Fruit fly (Drosophila melanogaster) whole organism, embryonic: ENCODE measurements around the gene alpha4GT2.

Experiments used
- Awh ChIP-seq: fragments of 200-800 bp; sonication (Bioruptor generic); IDR thresholded peaks from 2 replicates; pipeline ENCODE4, ENCODE4 v1.3.6; 2022; ENCODE audit warnings: missing biosample characterization, missing genetic modification characterization
- BEAF-32 ChIP-seq: fragments of 200-800 bp; sonication (Bioruptor generic); optimal IDR thresholded peaks from 3 replicates; lab custom pipeline; 2017; ENCODE audit warnings: missing biosample characterization, missing genetic modification characterization, mild to moderate bottlenecking, moderate library complexity, missing genetic modification reagents
- Bdp1 ChIP-seq: fragments of 200-800 bp; sonication (Bioruptor generic); optimal IDR thresholded peaks from 3 replicates; lab custom pipeline; 2016; ENCODE audit warnings: missing biosample characterization, missing genetic modification characterization
- CG10209 ChIP-seq: fragments of 200-800 bp; sonication (Bioruptor generic); optimal IDR thresholded peaks from 3 replicates; lab custom pipeline; 2017; ENCODE audit warnings: missing biosample characterization, mild to moderate bottlenecking, missing genetic modification characterization, missing genetic modification reagents
- CG10979 ChIP-seq: fragments of 200-800 bp; sonication (Bioruptor generic); optimal IDR thresholded peaks from 2 replicates; lab custom pipeline; 2018; ENCODE audit warnings: missing biosample characterization, mild to moderate bottlenecking, missing genetic modification characterization, moderate library complexity
- CG11696 ChIP-seq: fragments of 200-800 bp; sonication (Bioruptor generic); IDR thresholded peaks from 2 replicates; pipeline ENCODE4 v1.3.6; 2022; ENCODE audit warnings: missing biosample characterization, missing genetic modification characterization
- CG12071 ChIP-seq: fragments of 200-800 bp; sonication (Bioruptor generic); optimal IDR thresholded peaks from 3 replicates; lab custom pipeline; 2018; ENCODE audit warnings: missing biosample characterization, mild to moderate bottlenecking, missing genetic modification characterization
- CG12219 ChIP-seq: fragments of 200-800 bp; sonication (Bioruptor generic); optimal IDR thresholded peaks from 3 replicates; lab custom pipeline; 2018; ENCODE audit warnings: missing biosample characterization, mild to moderate bottlenecking, missing genetic modification characterization
- CG13894 ChIP-seq: fragments of 200-800 bp; sonication (Bioruptor generic); optimal IDR thresholded peaks from 3 replicates; lab custom pipeline; 2018; ENCODE audit warnings: missing biosample characterization, mild to moderate bottlenecking, missing genetic modification characterization, moderate library complexity
- CG14710 ChIP-seq: fragments of 200-800 bp; sonication (Bioruptor generic); optimal IDR thresholded peaks from 3 replicates; lab custom pipeline; 2019; ENCODE audit warnings: missing biosample characterization, mild to moderate bottlenecking, missing genetic modification characterization, moderate library complexity
- CG15073 ChIP-seq: fragments of 200-800 bp; sonication (Bioruptor generic); optimal IDR thresholded peaks from 2 replicates; lab custom pipeline; 2016; ENCODE audit warnings: missing biosample characterization, missing genetic modification characterization
- CG1647 ChIP-seq: fragments of 200-800 bp; sonication (Bioruptor generic); optimal IDR thresholded peaks from 3 replicates; lab custom pipeline; 2016; ENCODE audit warnings: missing biosample characterization, missing genetic modification characterization
- CG16813 ChIP-seq: fragments of 200-800 bp; sonication (Bioruptor generic); IDR thresholded peaks from 3 replicates; pipeline ENCODE4 v1.3.6; 2022; ENCODE audit warnings: missing biosample characterization, missing genetic modification characterization; ENCODE audit not compliant: partially characterized antibody
- CG17568 ChIP-seq: fragments of 200-800 bp; sonication (Bioruptor generic); optimal IDR thresholded peaks from 2 replicates; lab custom pipeline; 2018; ENCODE audit warnings: missing biosample characterization, mild to moderate bottlenecking, missing genetic modification characterization, moderate library complexity
- CG31224 ChIP-seq: fragments of 200-800 bp; sonication (Bioruptor generic); IDR thresholded peaks from 2 replicates; pipeline ENCODE4 v1.3.6; 2022; ENCODE audit warnings: missing biosample characterization, missing genetic modification characterization
- CG31388 ChIP-seq: fragments of 200-800 bp; sonication (Bioruptor generic); optimal IDR thresholded peaks from 2 replicates; lab custom pipeline; 2016; ENCODE audit warnings: missing biosample characterization, missing genetic modification characterization
- CG3163 ChIP-seq: fragments of 200-800 bp; sonication (Bioruptor generic); optimal IDR thresholded peaks from 3 replicates; lab custom pipeline; 2016; ENCODE audit warnings: missing biosample characterization, missing genetic modification characterization
- CG42726 ChIP-seq: fragments of 200-800 bp; sonication (Bioruptor generic); IDR thresholded peaks from 2 replicates; pipeline ENCODE4 v1.3.6; 2022; ENCODE audit warnings: missing biosample characterization, missing genetic modification characterization; ENCODE audit not compliant: partially characterized antibody
- CG7271 ChIP-seq: fragments of 200-800 bp; sonication (Bioruptor generic); optimal IDR thresholded peaks from 2 replicates; lab custom pipeline; 2018; ENCODE audit warnings: missing biosample characterization, mild to moderate bottlenecking, missing genetic modification characterization, moderate library complexity
- CG8359 ChIP-seq: fragments of 200-800 bp; sonication (Bioruptor generic); optimal IDR thresholded peaks from 2 replicates; lab custom pipeline; 2017; ENCODE audit warnings: missing biosample characterization, mild to moderate bottlenecking, missing genetic modification characterization, borderline replicate concordance
- CG9609 ChIP-seq: fragments of 200-800 bp; sonication (Bioruptor generic); optimal IDR thresholded peaks from 3 replicates; lab custom pipeline; 2016; ENCODE audit warnings: missing biosample characterization, missing genetic modification characterization
- CoRest ChIP-seq: fragments of 200-800 bp; sonication (Bioruptor generic); optimal IDR thresholded peaks from 3 replicates; lab custom pipeline; 2018; ENCODE audit warnings: missing biosample characterization, mild to moderate bottlenecking, missing genetic modification characterization, moderate library complexity
- D ChIP-seq, 2 experiments: fragments of 200-800 bp in 1 of 2; fragments of >200 bp in 1 of 2; sonication (Bioruptor generic) in 1 of 2; optimal IDR thresholded peaks; 2 replicates in 1 of 2; 3 replicates in 1 of 2; lab custom pipeline; 2017; ENCODE audit warnings: mild to moderate bottlenecking in 1 of 2, missing biosample characterization in 1 of 2, missing genetic modification characterization in 1 of 2, missing genetic modification reagents in 1 of 2
- Dbx ChIP-seq: fragments of 200-800 bp; sonication (Bioruptor generic); IDR thresholded peaks from 3 replicates; pipeline ENCODE4 v1.3.6; 2022; ENCODE audit warnings: missing biosample characterization, missing genetic modification characterization
- Fer1 ChIP-seq: fragments of 200-800 bp; sonication (Bioruptor generic); optimal IDR thresholded peaks from 2 replicates; lab custom pipeline; 2017; ENCODE audit warnings: missing biosample characterization, mild to moderate bottlenecking, missing genetic modification characterization
- HLH4C ChIP-seq: fragments of 200-800 bp; sonication (Bioruptor generic); IDR thresholded peaks from 3 replicates; pipeline ENCODE4 v1.3.6; 2022; ENCODE audit warnings: missing biosample characterization, missing genetic modification characterization; ENCODE audit not compliant: partially characterized antibody
- HLH54F ChIP-seq: fragments of 200-800 bp; sonication (Bioruptor generic); optimal IDR thresholded peaks from 3 replicates; lab custom pipeline; 2016; ENCODE audit warnings: missing biosample characterization, missing genetic modification characterization
- Hr78 ChIP-seq, 2 experiments: fragments of 200-800 bp in 1 of 2; fragments of >200 bp in 1 of 2; sonication (Bioruptor generic) in 1 of 2; optimal IDR thresholded peaks; 2 replicates each; lab custom pipeline; 2017 to 2019; ENCODE audit warnings: missing biosample characterization in 2 of 2, missing genetic modification characterization in 2 of 2, mild to moderate bottlenecking in 1 of 2, moderate library complexity in 1 of 2
- MBD-R2 ChIP-seq: fragments of 200-800 bp; sonication (Bioruptor generic); IDR thresholded peaks from 2 replicates; pipeline ENCODE4 v1.3.6; 2022; ENCODE audit warnings: missing biosample characterization, missing genetic modification characterization
- Mes4 ChIP-seq: fragments of 200-800 bp; sonication (Bioruptor generic); optimal IDR thresholded peaks from 2 replicates; lab custom pipeline; 2016; ENCODE audit warnings: missing biosample characterization, missing genetic modification characterization
- Pdp1 ChIP-seq, 2 experiments: fragments of 200-800 bp; sonication (Bioruptor generic); optimal IDR thresholded peaks; 3 replicates each; lab custom pipeline; 2016; ENCODE audit warnings: missing biosample characterization in 2 of 2, missing genetic modification characterization in 2 of 2, mild to moderate bottlenecking in 1 of 2, moderate library complexity in 1 of 2
- Vsx1 ChIP-seq: fragments of 200-800 bp; sonication (Bioruptor generic); optimal IDR thresholded peaks from 2 replicates; lab custom pipeline; 2017; ENCODE audit warnings: missing biosample characterization, mild to moderate bottlenecking, missing genetic modification characterization, missing genetic modification reagents
- ab ChIP-seq: fragments of 200-800 bp; sonication (Bioruptor generic); optimal IDR thresholded peaks from 2 replicates; lab custom pipeline; 2016; ENCODE audit warnings: missing biosample characterization, missing genetic modification characterization
- amos ChIP-seq: fragments of 200-800 bp; sonication (Bioruptor generic); IDR thresholded peaks from 2 replicates; pipeline ENCODE4 v1.3.6; 2022; ENCODE audit warnings: missing biosample characterization, missing genetic modification characterization; ENCODE audit not compliant: partially characterized antibody
- croc ChIP-seq: fragments of 200-800 bp; sonication (Bioruptor generic); conservative IDR thresholded peaks from 3 replicates; pipeline ENCODE4 v1.3.6; 2022; ENCODE audit warnings: missing biosample characterization, missing genetic modification characterization
- disco-r ChIP-seq: fragments of 200-800 bp; sonication (Bioruptor generic); optimal IDR thresholded peaks from 2 replicates; lab custom pipeline; 2016; ENCODE audit warnings: missing biosample characterization, missing genetic modification characterization
- eve ChIP-seq, 2 experiments: fragments of >200 bp; optimal IDR thresholded peaks; 2 replicates each; lab custom pipeline; 2017; ENCODE audit warnings: missing biosample characterization in 2 of 2, missing genetic modification characterization in 2 of 2
- exex ChIP-seq: fragments of 200-800 bp; sonication (Bioruptor generic); optimal IDR thresholded peaks from 4 replicates; lab custom pipeline; 2018; ENCODE audit warnings: missing biosample characterization, mild to moderate bottlenecking, missing genetic modification characterization, moderate library complexity
- ham ChIP-seq: fragments of 200-800 bp; sonication (Bioruptor generic); IDR thresholded peaks from 2 replicates; pipeline ENCODE4 v1.3.6; 2022; ENCODE audit warnings: missing biosample characterization, missing genetic modification characterization
- hb ChIP-seq: fragments of 200-800 bp; sonication (Bioruptor generic); IDR thresholded peaks from 3 replicates; pipeline ENCODE4 v1.3.6; 2022; ENCODE audit warnings: missing biosample characterization, missing genetic modification characterization; ENCODE audit not compliant: partially characterized antibody
- lilli ChIP-seq: fragments of 200-800 bp; sonication (Bioruptor generic); optimal IDR thresholded peaks from 3 replicates; lab custom pipeline; 2016; ENCODE audit warnings: missing biosample characterization, missing genetic modification characterization
- luna ChIP-seq: fragments of 200-800 bp; sonication (Bioruptor generic); optimal IDR thresholded peaks from 2 replicates; lab custom pipeline; 2016; ENCODE audit warnings: missing biosample characterization, missing genetic modification characterization
- odd ChIP-seq: fragments of 200-800 bp; sonication (Bioruptor generic); optimal IDR thresholded peaks from 2 replicates; lab custom pipeline; 2017; ENCODE audit warnings: missing biosample characterization, mild to moderate bottlenecking, missing genetic modification characterization
- pum ChIP-seq: fragments of 200-800 bp; sonication (Bioruptor generic); optimal IDR thresholded peaks from 2 replicates; lab custom pipeline; 2016; ENCODE audit warnings: missing biosample characterization, missing genetic modification characterization
- sens ChIP-seq: fragments of 200-800 bp; sonication (Bioruptor generic); peaks from one replicate; lab custom pipeline; 2016; ENCODE audit warnings: missing biosample characterization, missing genetic modification characterization
- sim ChIP-seq: fragments of 200-800 bp; sonication (Bioruptor generic); IDR thresholded peaks from 2 replicates; pipeline ENCODE4 v1.3.6; 2022; ENCODE audit warnings: missing biosample characterization, missing genetic modification characterization
- trh ChIP-seq: fragments of 200-800 bp; sonication (Bioruptor generic); optimal IDR thresholded peaks from 2 replicates; lab custom pipeline; 2016; ENCODE audit warnings: missing biosample characterization, missing genetic modification characterization
- unpg ChIP-seq: fragments of 200-800 bp; sonication (Bioruptor generic); optimal IDR thresholded peaks from 3 replicates; lab custom pipeline; 2018; ENCODE audit warnings: missing biosample characterization, mild to moderate bottlenecking, missing genetic modification characterization, moderate library complexity
- wek ChIP-seq: fragments of 200-800 bp; sonication (Bioruptor generic); optimal IDR thresholded peaks from 3 replicates; lab custom pipeline; 2018; ENCODE audit warnings: missing biosample characterization, mild to moderate bottlenecking, missing genetic modification characterization, moderate library complexity

Gene alpha4GT2

dm6 chr3R:25884301-25884700 lies 52.3 kb downstream of the alpha4GT2 start (continued):
- TF ChIP-seq sim (GFP tag; lab: Robert Waterston, UW): no peak
- TF ChIP-seq luna (GFP tag; lab: Kevin White, UChicago): no peak
- TF ChIP-seq wek: no peak
- no peak for TF ChIP-seq Mes4
- TF ChIP-seq disco-r (GFP tag; lab: Kevin White, UChicago): no peak
- TF ChIP-seq CG8359 (GFP tag; lab: Kevin White, UChicago): peak; percentile 22
- no peak for TF ChIP-seq CG15073 (GFP tag; lab: Kevin White, UChicago)
- TF ChIP-seq CG31224 (GFP tag; lab: Robert Waterston, UW): peak; percentile 11; the same call in 1 of the 2 replicates
- TF ChIP-seq HLH4C (GFP tag; lab: Robert Waterston, UW): no peak
- TF ChIP-seq CG14710 (tag; lab: Kevin White, UChicago): peak; percentile 88
- TF ChIP-seq Pdp1 (GFP tag; optimal IDR thresholded peaks at IDR 0.05; lab: Kevin White, UChicago): peak in 1 of 2 experiments; percentile 2
- TF ChIP-seq sens (GFP tag; lab: Kevin White, UChicago): peak; percentile 93
- no peak for TF ChIP-seq CG3163
- peak; percentile 29 for TF ChIP-seq Vsx1
- no peak for TF ChIP-seq Fer1 (GFP tag; lab: Kevin White, UChicago)
- TF ChIP-seq Dbx (GFP tag; lab: Robert Waterston, UW): no peak
- no peak for TF ChIP-seq MBD-R2
- no peak for TF ChIP-seq CG13894 (tag; lab: Kevin White, UChicago)
- TF ChIP-seq ham (GFP tag; lab: Robert Waterston, UW): no peak
- TF ChIP-seq CoRest (tag; lab: Kevin White, UChicago): peak; percentile 77
- TF ChIP-seq Awh: peak; percentile 57
- TF ChIP-seq D (optimal IDR thresholded peaks at IDR 0.05; lab: Kevin White, UChicago): no peak
- peak; percentile 70 for TF ChIP-seq D (GFP tag; optimal IDR thresholded peaks at IDR 0.05; lab: Kevin White, UChicago)
- no peak for TF ChIP-seq HLH54F (GFP tag; lab: Kevin White, UChicago)
- TF ChIP-seq BEAF-32 (GFP tag; lab: Kevin White, UChicago): no peak
- no peak for TF ChIP-seq CG9609 (GFP tag; lab: Kevin White, UChicago)
- TF ChIP-seq ab (GFP tag; lab: Kevin White, UChicago): no peak
- peak; percentile 11 for TF ChIP-seq trh (GFP tag; lab: Kevin White, UChicago)
- no peak for TF ChIP-seq Bdp1 (GFP tag; lab: Kevin White, UChicago)
- no peak for TF ChIP-seq amos (GFP tag; lab: Robert Waterston, UW)
- TF ChIP-seq hb (GFP tag; lab: Robert Waterston, UW): no peak
- peak; percentile 31 for TF ChIP-seq odd (GFP tag; lab: Kevin White, UChicago)
- peak; percentile 44 for TF ChIP-seq CG10209 (GFP tag; lab: Kevin White, UChicago)
- no peak for TF ChIP-seq CG42726 (GFP tag; lab: Robert Waterston, UW)
- peak; percentile 3 for TF ChIP-seq lilli (GFP tag; lab: Kevin White, UChicago)
- no peak for TF ChIP-seq CG17568 (GFP tag; lab: Kevin White, UChicago)
- TF ChIP-seq CG7271 (tag; lab: Kevin White, UChicago): peak; percentile 51
- TF ChIP-seq eve (GFP tag; optimal IDR thresholded peaks at IDR 0.05; lab: Kevin White, UChicago): peak in 1 of 2 experiments; percentile 65
- peak; percentile 61 for TF ChIP-seq croc (GFP tag; lab: Robert Waterston, UW)
- TF ChIP-seq CG16813 (GFP tag; lab: Robert Waterston, UW): no peak
- TF ChIP-seq CG11696 (GFP tag; lab: Robert Waterston, UW): 0 out of 2 replicates have a peak, but pooled peaks have one; percentile 6
- TF ChIP-seq CG1647 (GFP tag; lab: Kevin White, UChicago): no peak
- peak; percentile 86 for TF ChIP-seq unpg (GFP tag; lab: Kevin White, UChicago)
- peak in 1 of 2 experiments; percentile 23 for TF ChIP-seq Hr78 (GFP tag; optimal IDR thresholded peaks at IDR 0.05; lab: Kevin White, UChicago)
- no peak for TF ChIP-seq CG31388 (GFP tag; lab: Kevin White, UChicago)
- peak; percentile 87 for TF ChIP-seq CG10979
- TF ChIP-seq CG12219: peak; percentile 16
- TF ChIP-seq pum: no peak
- no peak for TF ChIP-seq exex (tag; lab: Kevin White, UChicago)
- no peak for TF ChIP-seq CG12071
